Worm (Caenorhabditis elegans): ENCODE measurements around the gene esyt-2.
A peak's percentile ranks its signal among the peaks of the same experiment; 100 is the strongest.

The esyt-2 gene

ce11 chrIII:6240528-6240927 lies 9.8 kb upstream of the esyt-2 start, which contains the start of gene T12A2.3:
TSS of gene T12A2.3 (plus strand) at chrIII:6240828.
- TF ChIP-seq unc-39 (tag; optimal IDR thresholded peaks at IDR 0.05) (no peak), nfya-1 (tag; optimal IDR thresholded peaks at IDR 0.05; ENCODE audit: insufficient read depth) (no peak), fkh-10 (GFP tag; optimal IDR thresholded peaks at IDR 0.05) (no peak), R02D3.7 (tag; optimal IDR thresholded peaks at IDR 0.05) (no peak), fos-1 (tag; optimal IDR thresholded peaks at IDR 0.05) (no peak), ztf-11 (tag; optimal IDR thresholded peaks at IDR 0.05) (no peak), zag-1 (tag; optimal IDR thresholded peaks at IDR 0.05) (no peak), daf-12 (tag; optimal IDR thresholded peaks at IDR 0.05) (no peak), ceh-82 (tag; optimal IDR thresholded peaks at IDR 0.05) (no peak), mml-1 (tag; optimal IDR thresholded peaks at IDR 0.05) (no peak), elt-1 (tag; optimal IDR thresholded peaks at IDR 0.05) (no peak), aly-2 (tag; optimal IDR thresholded peaks at IDR 0.05) (no peak)

- TF ChIP-seq ztf-11 (tag; optimal IDR thresholded peaks at IDR 0.05) (no peak), nhr-23 (tag; optimal IDR thresholded peaks at IDR 0.05) (no peak), nhr-43 (tag; optimal IDR thresholded peaks at IDR 0.05; ENCODE audit: poor library complexity, severe bottlenecking) (no peak), ceh-9 (tag; optimal IDR thresholded peaks at IDR 0.05) (no peak), egl-5 (tag; optimal IDR thresholded peaks at IDR 0.05) (no peak), ceh-82 (tag; optimal IDR thresholded peaks at IDR 0.05) (no peak), pha-4 (tag; optimal IDR thresholded peaks at IDR 0.05) (no peak), mdl-1 (tag; optimal IDR thresholded peaks at IDR 0.05) (no peak), fkh-10 (GFP tag; optimal IDR thresholded peaks at IDR 0.05) (no peak), R02D3.7 (tag; optimal IDR thresholded peaks at IDR 0.05) (no peak), ceh-16 (tag; optimal IDR thresholded peaks at IDR 0.05) (no peak), aly-2 (tag; optimal IDR thresholded peaks at IDR 0.05) (no peak), lin-15B (tag; optimal IDR thresholded peaks at IDR 0.05) (no peak), ama-1 (optimal IDR thresholded peaks at IDR 0.05) (no peak), mml-1 (tag; optimal IDR thresholded peaks at IDR 0.05) (no peak), lin-39 (tag; optimal IDR thresholded peaks at IDR 0.05) (no peak), nfya-1 (tag; optimal IDR thresholded peaks at IDR 0.05; ENCODE audit: insufficient read depth) (no peak), unc-39 (tag; optimal IDR thresholded peaks at IDR 0.05) (no peak)
Measured at ce11 chrIII:6236649-6237048, 5.9 kb upstream of the esyt-2 start, which contains the start of gene T12A2.21. TSS of gene T12A2.21 (minus strand) at chrIII:6236749.

- peak; percentile 4 for TF ChIP-seq nhr-25 (tag; optimal IDR thresholded peaks at IDR 0.05)
- no peak for TF ChIP-seq mdl-1 (tag; optimal IDR thresholded peaks at IDR 0.05)
- TF ChIP-seq nfya-1 (tag; optimal IDR thresholded peaks at IDR 0.05; ENCODE audit: insufficient read depth), result peak; percentile 14
- TF ChIP-seq pha-4 (tag; optimal IDR thresholded peaks at IDR 0.05), result peak; percentile 87
- TF ChIP-seq nhr-67 (tag; optimal IDR thresholded peaks at IDR 0.05), result no peak
- TF ChIP-seq pqm-1 (tag; optimal IDR thresholded peaks at IDR 0.05), result peak; percentile 94
- TF ChIP-seq jun-1 (tag; optimal IDR thresholded peaks at IDR 0.05), result peak; percentile 33
- peak; percentile 95 for TF ChIP-seq elt-2 (tag; optimal IDR thresholded peaks at IDR 0.05)
- no peak for TF ChIP-seq R02D3.7 (tag; optimal IDR thresholded peaks at IDR 0.05)
Measured at ce11 chrIII:6231880-6232279, 1.1 kb upstream of the esyt-2 start.

ce11 chrIII:6221403-6221802 lies 9.4 kb downstream of the esyt-2 start:
- TF ChIP-seq elt-3 (tag; optimal IDR thresholded peaks at IDR 0.05), result no peak
- no peak for TF ChIP-seq nhr-67 (tag; optimal IDR thresholded peaks at IDR 0.05)
- TF ChIP-seq lin-15B (tag; optimal IDR thresholded peaks at IDR 0.05), result no peak
- no peak for TF ChIP-seq mml-1 (tag; optimal IDR thresholded peaks at IDR 0.05)
- no peak for TF ChIP-seq hmg-11 (tag; optimal IDR thresholded peaks at IDR 0.05)

- no peak for TF ChIP-seq skn-1 (tag; optimal IDR thresholded peaks at IDR 0.05)
- TF ChIP-seq jun-1 (tag; optimal IDR thresholded peaks at IDR 0.05), result no peak
- no peak for TF ChIP-seq elt-2 (tag; optimal IDR thresholded peaks at IDR 0.05)
- TF ChIP-seq ZK546.5 (tag; optimal IDR thresholded peaks at IDR 0.05), result no peak
- no peak for TF ChIP-seq daf-12 (tag; optimal IDR thresholded peaks at IDR 0.05)
- no peak for TF ChIP-seq hmg-11 (tag; optimal IDR thresholded peaks at IDR 0.05)
- TF ChIP-seq lin-15B (tag; optimal IDR thresholded peaks at IDR 0.05), result no peak
- TF ChIP-seq pha-4 (tag; optimal IDR thresholded peaks at IDR 0.05), result no peak
- TF ChIP-seq fkh-2 (tag; optimal IDR thresholded peaks at IDR 0.05), result no peak
- TF ChIP-seq eor-1 (tag; optimal IDR thresholded peaks at IDR 0.05), result no peak
- TF ChIP-seq nfya-1 (tag; optimal IDR thresholded peaks at IDR 0.05; ENCODE audit: insufficient read depth), result no peak
- no peak for TF ChIP-seq elt-3 (tag; optimal IDR thresholded peaks at IDR 0.05)
- no peak for TF ChIP-seq nhr-77 (tag; optimal IDR thresholded peaks at IDR 0.05)
Measured at ce11 chrIII:6216833-6217466, 13.8 kb downstream of the esyt-2 start, which contains the start of gene hot-4. TSS of gene hot-4 (plus strand) at chrIII:6217416.
